Fruit fly (Drosophila melanogaster): Measurements from ENCODE around the gene Rap1.

Gene Rap1

dm6 chr3L:1856467-1857350 is 5.3 kb downstream of the Rap1 start, which contains the start of gene CG12024 (continued):
- peak; percentile 91 for TF ChIP-seq MESR4 (GFP tag; optimal IDR thresholded peaks at IDR 0.05)
- peak; percentile 82 for TF ChIP-seq CG17829 (tag; optimal IDR thresholded peaks at IDR 0.05)
- peak; percentile 74 for TF ChIP-seq CG1602 (GFP tag; optimal IDR thresholded peaks at IDR 0.05)
- TF ChIP-seq nmo (GFP tag; optimal IDR thresholded peaks at IDR 0.05), result peak; percentile 88
- no peak for TF ChIP-seq NK7.1 (GFP tag; optimal IDR thresholded peaks at IDR 0.05)
- TF ChIP-seq CG15601 (tag; optimal IDR thresholded peaks at IDR 0.05), result peak; percentile 77
- TF ChIP-seq CG11247 (GFP tag; IDR thresholded peaks at IDR 0.05), result peak; percentile 8; the same call in 1 of the 2 replicates
- TF ChIP-seq abd-A (tag; optimal IDR thresholded peaks at IDR 0.05), result no peak
- TF ChIP-seq CG10147 (GFP tag; optimal IDR thresholded peaks at IDR 0.05), result peak; percentile 71
- TF ChIP-seq ara (GFP tag; IDR thresholded peaks at IDR 0.05), result no peak
- TF ChIP-seq dmrt99B (tag; optimal IDR thresholded peaks at IDR 0.05), result no peak
- no peak for TF ChIP-seq Hr78 (GFP tag; optimal IDR thresholded peaks at IDR 0.05)
- TF ChIP-seq trem (tag; optimal IDR thresholded peaks at IDR 0.05), result peak; percentile 86
- TF ChIP-seq HLH4C (GFP tag; IDR thresholded peaks at IDR 0.05; ENCODE audit: partially characterized antibody), result no peak
- TF ChIP-seq NfI (GFP tag; optimal IDR thresholded peaks at IDR 0.05), result peak; percentile 85
- peak; percentile 81 for TF ChIP-seq grau (tag; optimal IDR thresholded peaks at IDR 0.05)
- peak; percentile 47 for TF ChIP-seq zen (tag; optimal IDR thresholded peaks at IDR 0.05)
- no peak for TF ChIP-seq seq (GFP tag; IDR thresholded peaks at IDR 0.05)
- TF ChIP-seq Ets65A (GFP tag), result peak; percentile 97
- TF ChIP-seq CG13287 (GFP tag; IDR thresholded peaks at IDR 0.05; ENCODE audit: partially characterized antibody), result peak; percentile 15; the same call in 1 of the 2 replicates
- peak; percentile 43 for TF ChIP-seq CG17912 (GFP tag; optimal IDR thresholded peaks at IDR 0.05)
- peak; percentile 75 for TF ChIP-seq lab (GFP tag; optimal IDR thresholded peaks at IDR 0.05)
- no peak for TF ChIP-seq nom (GFP tag; optimal IDR thresholded peaks at IDR 0.05)
- TF ChIP-seq Oaz (GFP tag; IDR thresholded peaks at IDR 0.05), result no peak
- TF ChIP-seq CG15269 (tag; optimal IDR thresholded peaks at IDR 0.05), result peak; percentile 73
- peak; percentile 91 for TF ChIP-seq CoRest (tag; optimal IDR thresholded peaks at IDR 0.05)
- TF ChIP-seq CG4617 (GFP tag; optimal IDR thresholded peaks at IDR 0.05; ENCODE audit: borderline replicate concordance), result peak; percentile 90
- TF ChIP-seq CG7745 (tag; optimal IDR thresholded peaks at IDR 0.05), result no peak
- 0 out of 3 replicates have a peak, but pooled peaks have one; percentile 11 for TF ChIP-seq ci (GFP tag; IDR thresholded peaks at IDR 0.05)
- peak; percentile 69 for TF ChIP-seq grn (GFP tag; optimal IDR thresholded peaks at IDR 0.05)
- TF ChIP-seq shn (GFP tag; optimal IDR thresholded peaks at IDR 0.05), result peak; percentile 78
- no peak for TF ChIP-seq Lpt (GFP tag; optimal IDR thresholded peaks at IDR 0.05)
- peak; percentile 80 for TF ChIP-seq Lhr (GFP tag; optimal IDR thresholded peaks at IDR 0.05)
- peak; percentile 51 for TF ChIP-seq Side (GFP tag; optimal IDR thresholded peaks at IDR 0.05)
- TF ChIP-seq lilli (GFP tag; optimal IDR thresholded peaks at IDR 0.05), result peak; percentile 86
- TF ChIP-seq Xrp1 (GFP tag; IDR thresholded peaks at IDR 0.05), result no peak; the same call in 1 of the 2 replicates
- no peak for TF ChIP-seq pfk (GFP tag; optimal IDR thresholded peaks at IDR 0.05)
- TF ChIP-seq CG13624 (GFP tag; optimal IDR thresholded peaks at IDR 0.05), result peak; percentile 74
- no peak for TF ChIP-seq CG43689 (GFP tag; IDR thresholded peaks at IDR 0.05)
- peak; percentile 62 for TF ChIP-seq CG3281 (GFP tag; optimal IDR thresholded peaks at IDR 0.05)
- TF ChIP-seq unpg (GFP tag; optimal IDR thresholded peaks at IDR 0.05), result peak; percentile 62
- TF ChIP-seq Sox100B (GFP tag; optimal IDR thresholded peaks at IDR 0.05), result peak; percentile 51
- TF ChIP-seq CG3847 (GFP tag; IDR thresholded peaks at IDR 0.05), result peak; percentile 90
- no peak for TF ChIP-seq CG34224 (GFP tag; IDR thresholded peaks at IDR 0.05; ENCODE audit: partially characterized antibody)
- TF ChIP-seq E2f2 (GFP tag; IDR thresholded peaks at IDR 0.05), result peak; percentile 94
- TF ChIP-seq dpn (GFP tag; optimal IDR thresholded peaks at IDR 0.05), result peak; percentile 77 to 78
- TF ChIP-seq zf30C (GFP tag; optimal IDR thresholded peaks at IDR 0.05), result no peak
- peak; percentile 43 for TF ChIP-seq CG14441 (GFP tag; IDR thresholded peaks at IDR 0.05)

All from whole organism, embryonic.